Worm (Caenorhabditis elegans) whole organism, mixed stage, embryonic: ENCODE data around the gene sulp-5.

ENCODE experiments used
- M03D4.4 ChIP-seq: sonication (generic microtip); optimal IDR thresholded peaks from 2 replicates; lab custom pipeline; 2017; ENCODE audit warnings: mild to moderate bottlenecking, missing genetic modification characterization, missing compliant biosample characterization
- bed-3 ChIP-seq: fragments of 200-800 bp; sonication (Bioruptor generic); optimal IDR thresholded peaks from 3 replicates; lab custom pipeline; 2018; ENCODE audit warnings: mild to moderate bottlenecking, missing genetic modification characterization, moderate library complexity, missing compliant biosample characterization
- ceh-43 ChIP-seq: fragments of 200-800 bp; sonication (Bioruptor generic); optimal IDR thresholded peaks from 2 replicates; lab custom pipeline; 2018; ENCODE audit warnings: mild to moderate bottlenecking, missing genetic modification characterization, moderate library complexity, missing compliant biosample characterization
- ceh-83 ChIP-seq: fragments of 200-800 bp; sonication (Bioruptor generic); optimal IDR thresholded peaks from 2 replicates; lab custom pipeline; 2018; ENCODE audit warnings: mild to moderate bottlenecking, missing genetic modification characterization, missing compliant biosample characterization
- ces-1 ChIP-seq: fragments of 150-350 bp; optimal IDR thresholded peaks from 2 replicates; lab custom pipeline; 2014; ENCODE audit warnings: missing biosample characterization, missing genetic modification reagents, missing genetic modification characterization
- cnd-1 ChIP-seq: fragments of 200-800 bp; sonication (Bioruptor generic); optimal IDR thresholded peaks from 2 replicates; lab custom pipeline; 2018; ENCODE audit warnings: mild to moderate bottlenecking, missing genetic modification characterization, missing compliant biosample characterization
- drap-1 ChIP-seq: fragments of 200-800 bp; sonication (Bioruptor generic); optimal IDR thresholded peaks from 3 replicates; lab custom pipeline; 2018; ENCODE audit warnings: mild to moderate bottlenecking, missing genetic modification characterization, missing compliant biosample characterization
- elt-1 ChIP-seq: sonication (generic microtip); optimal IDR thresholded peaks from 2 replicates; lab custom pipeline; 2017; ENCODE audit warnings: missing genetic modification characterization, mild to moderate bottlenecking, missing compliant biosample characterization, antibody characterized with exemption, moderate library complexity, borderline replicate concordance; ENCODE audit not compliant: insufficient read depth
- elt-3 ChIP-seq: fragments of 150-350 bp; optimal IDR thresholded peaks from 2 replicates; lab custom pipeline; 2014; ENCODE audit warnings: missing biosample characterization, missing genetic modification characterization
- flh-1 ChIP-seq: fragments of 200-800 bp; sonication (Bioruptor generic); optimal IDR thresholded peaks from 2 replicates; lab custom pipeline; 2018; ENCODE audit warnings: mild to moderate bottlenecking, missing genetic modification characterization, moderate library complexity, missing compliant biosample characterization
- ham-2 ChIP-seq: fragments of 200-800 bp; sonication (Bioruptor generic); optimal IDR thresholded peaks from 2 replicates; lab custom pipeline; 2018; ENCODE audit warnings: mild to moderate bottlenecking, missing genetic modification characterization, missing compliant biosample characterization
- lin-13 ChIP-seq: fragments of 150-350 bp; optimal IDR thresholded peaks from 2 replicates; lab custom pipeline; 2014; ENCODE audit warnings: missing biosample characterization, missing genetic modification characterization
- lin-32 ChIP-seq: fragments of 200-800 bp; sonication (Bioruptor generic); optimal IDR thresholded peaks from 2 replicates; lab custom pipeline; 2018; ENCODE audit warnings: mild to moderate bottlenecking, missing genetic modification characterization, missing compliant biosample characterization
- mab-5 ChIP-seq: fragments of 150-350 bp; optimal IDR thresholded peaks from 2 replicates; lab custom pipeline; 2014; ENCODE audit warnings: missing biosample characterization, missing genetic modification characterization
- mep-1 ChIP-seq: fragments of 150-350 bp; optimal IDR thresholded peaks from 2 replicates; lab custom pipeline; 2017; ENCODE audit warnings: missing biosample characterization, missing genetic modification reagents, missing genetic modification characterization, inconsistent platforms
- mls-2 ChIP-seq: sonication (generic microtip); optimal IDR thresholded peaks from 2 replicates; lab custom pipeline; 2016; ENCODE audit warnings: mild to moderate bottlenecking, missing genetic modification characterization, moderate library complexity, missing compliant biosample characterization
- nhr-12 ChIP-seq: fragments of 150-350 bp; optimal IDR thresholded peaks from 2 replicates; lab custom pipeline; 2014; ENCODE audit warnings: missing biosample characterization, missing genetic modification characterization
- nhr-2 ChIP-seq: fragments of 150-350 bp; optimal IDR thresholded peaks from 2 replicates; lab custom pipeline; 2014; ENCODE audit warnings: missing biosample characterization, missing genetic modification characterization
- nhr-237 ChIP-seq: fragments of 150-350 bp; optimal IDR thresholded peaks from 2 replicates; lab custom pipeline; 2014; ENCODE audit warnings: missing biosample characterization, missing genetic modification characterization
- nhr-28 ChIP-seq: fragments of 150-350 bp; optimal IDR thresholded peaks from 2 replicates; lab custom pipeline; 2014; ENCODE audit warnings: missing biosample characterization, missing genetic modification characterization
- nhr-76 ChIP-seq: sonication (generic microtip); optimal IDR thresholded peaks from 2 replicates; lab custom pipeline; 2017; ENCODE audit warnings: missing biosample characterization, missing genetic modification characterization
- pha-4 ChIP-seq: fragments of 150-350 bp; optimal IDR thresholded peaks from 2 replicates; lab custom pipeline; 2018; ENCODE audit warnings: missing biosample characterization, missing genetic modification reagents, missing genetic modification characterization
- sem-2 ChIP-seq: fragments of 200-800 bp; sonication (Bioruptor generic); optimal IDR thresholded peaks from 2 replicates; lab custom pipeline; 2018; ENCODE audit warnings: mild to moderate bottlenecking, missing genetic modification characterization, missing compliant biosample characterization
- snpc-4 ChIP-seq: fragments of 150-350 bp; optimal IDR thresholded peaks from 2 replicates; lab custom pipeline; 2014; ENCODE audit warnings: missing biosample characterization, missing genetic modification characterization
- sptf-1 ChIP-seq: sonication (generic microtip); optimal IDR thresholded peaks from 2 replicates; lab custom pipeline; 2017; ENCODE audit warnings: mild to moderate bottlenecking, missing genetic modification characterization, moderate library complexity, missing compliant biosample characterization
- tbx-8 ChIP-seq: fragments of 200-800 bp; sonication (Bioruptor generic); optimal IDR thresholded peaks from 2 replicates; lab custom pipeline; 2018; ENCODE audit warnings: mild to moderate bottlenecking, missing genetic modification characterization, moderate library complexity, missing compliant biosample characterization
- unc-120 ChIP-seq: sonication (generic microtip); optimal IDR thresholded peaks from 2 replicates; lab custom pipeline; 2017; ENCODE audit warnings: missing genetic modification characterization, missing compliant biosample characterization; ENCODE audit not compliant: poor library complexity, severe bottlenecking
- unc-62 ChIP-seq: fragments of 150-350 bp; optimal IDR thresholded peaks from 2 replicates; lab custom pipeline; 2014; ENCODE audit warnings: missing biosample characterization, missing genetic modification reagents, missing genetic modification characterization
- zip-8 ChIP-seq: fragments of 150-350 bp; optimal IDR thresholded peaks from 2 replicates; lab custom pipeline; 2014; ENCODE audit warnings: missing biosample characterization, missing genetic modification characterization
- ztf-11 ChIP-seq: fragments of 150-350 bp; optimal IDR thresholded peaks from 2 replicates; lab custom pipeline; 2014; ENCODE audit warnings: missing biosample characterization, missing genetic modification characterization

The sulp-5 gene

DNA sequence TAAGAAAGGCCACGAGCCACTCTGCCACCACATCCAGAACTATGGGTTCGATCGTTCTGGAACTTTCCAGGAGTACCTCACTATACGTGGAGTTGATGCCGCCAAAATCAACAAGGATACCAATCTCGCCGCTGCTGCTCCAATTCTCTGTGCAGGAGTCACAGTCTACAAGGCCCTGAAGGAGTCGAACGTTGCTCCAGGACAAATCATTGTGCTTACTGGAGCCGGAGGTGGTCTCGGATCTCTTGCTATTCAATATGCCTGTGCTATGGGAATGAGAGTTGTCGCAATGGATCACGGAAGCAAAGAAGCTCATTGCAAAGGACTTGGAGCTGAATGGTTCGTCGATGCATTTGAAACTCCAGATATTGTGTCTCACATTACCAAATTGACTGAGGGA lies 8.8 kb downstream of the sulp-5 start:
- TF ChIP-seq nhr-2 (tag; lab: Kevin White, UChicago) (no peak), ceh-83 (GFP tag; lab: Kevin White, UChicago) (no peak), elt-1 (tag; lab: Kevin White, UChicago) (no peak), mep-1 (tag; lab: Kevin White, UChicago) (no peak), M03D4.4 (tag; lab: Kevin White, UChicago) (no peak), nhr-237 (tag; lab: Kevin White, UChicago) (no peak), pha-4 (tag; lab: Kevin White, UChicago) (no peak), ceh-43 (GFP tag; lab: Kevin White, UChicago) (no peak)
- TF ChIP-seq, all 35 proteins: peak for 0

DNA sequence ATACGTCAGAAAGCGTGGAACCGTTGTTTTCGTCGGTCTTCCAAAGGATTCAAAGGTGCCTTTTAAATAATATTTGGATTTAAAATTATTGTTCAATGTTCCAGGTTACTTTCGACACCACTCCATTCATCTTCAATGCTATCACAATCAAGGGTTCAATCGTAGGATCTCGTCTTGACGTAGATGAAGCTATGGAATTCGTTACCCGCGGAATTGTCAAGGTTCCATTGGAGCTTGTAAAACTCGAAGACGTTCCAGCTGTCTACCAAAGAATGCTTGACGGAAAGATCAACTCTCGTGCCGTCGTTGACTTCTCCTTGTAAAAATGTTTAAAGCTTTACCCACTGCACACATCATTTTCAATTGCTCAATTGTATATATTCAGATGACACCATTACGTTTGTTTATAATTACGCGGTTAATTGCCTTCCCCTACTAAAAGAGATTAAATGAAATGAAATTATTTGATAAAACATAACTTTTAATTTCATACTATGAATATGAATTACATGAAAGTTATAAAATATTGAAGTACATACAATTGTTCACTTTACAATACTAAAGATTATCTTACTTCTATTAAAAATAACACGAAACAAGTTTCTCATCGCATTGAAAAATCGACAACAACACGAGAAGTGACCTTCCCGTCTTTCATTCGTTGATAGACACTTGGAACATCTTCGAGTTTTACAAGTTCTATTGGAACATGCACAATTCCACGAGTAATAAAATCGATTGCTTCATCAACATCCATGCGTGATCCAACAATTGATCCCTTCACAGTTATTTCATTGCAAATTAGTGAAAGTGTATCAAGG lies 9.5 kb downstream of the sulp-5 start:
- no peak for TF ChIP-seq tbx-8
- no peak for TF ChIP-seq lin-13 (tag; lab: Kevin White, UChicago)

DNA sequence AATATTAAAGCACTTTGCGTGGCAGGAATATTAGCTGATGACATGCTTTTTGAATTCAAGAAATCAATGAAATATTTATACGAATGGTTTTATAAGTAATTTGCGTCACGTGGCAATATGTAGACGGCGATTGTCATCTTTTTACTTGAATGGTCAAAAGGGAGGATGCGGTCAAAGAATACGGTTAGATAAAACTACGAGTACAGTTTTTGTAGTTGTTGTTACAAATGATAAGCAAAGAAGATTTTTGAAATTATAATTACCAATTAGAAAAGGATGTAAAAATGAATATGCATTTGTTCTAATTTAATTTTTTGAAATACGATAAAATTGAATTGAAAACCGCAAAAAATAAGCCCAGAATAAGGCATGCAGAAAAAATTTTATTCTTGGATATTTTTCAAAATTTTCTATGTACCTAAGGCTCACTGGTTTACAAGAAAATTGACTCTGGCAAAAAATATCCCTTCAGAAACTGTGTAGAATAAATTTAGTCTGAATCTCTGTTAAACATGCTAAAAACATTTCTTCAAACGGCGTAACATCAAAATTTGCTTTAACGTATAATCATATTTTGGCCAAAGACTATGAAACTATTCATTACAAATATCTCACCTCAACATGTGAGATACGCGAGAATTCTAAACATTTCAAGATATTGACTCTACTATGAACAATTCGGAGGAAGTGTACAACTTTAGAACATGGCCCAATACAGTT lies 11.5 kb downstream of the sulp-5 start, which contains the start of the genes sodh-2 and srx-76:
Gene sodh-2, minus strand, starts transcription at position 101 of the 720 bp plus-strand sequence.
Gene srx-76, plus strand, starts transcription at position 670 of the 720 bp plus-strand sequence.
- TF ChIP-seq M03D4.4 (tag; lab: Kevin White, UChicago) (no peak), unc-120 (no peak), flh-1 (no peak), cnd-1 (tag; lab: Kevin White, UChicago) (no peak), sem-2 (GFP tag; lab: Kevin White, UChicago) (no peak), nhr-76 (tag; lab: Kevin White, UChicago) (no peak)

DNA sequence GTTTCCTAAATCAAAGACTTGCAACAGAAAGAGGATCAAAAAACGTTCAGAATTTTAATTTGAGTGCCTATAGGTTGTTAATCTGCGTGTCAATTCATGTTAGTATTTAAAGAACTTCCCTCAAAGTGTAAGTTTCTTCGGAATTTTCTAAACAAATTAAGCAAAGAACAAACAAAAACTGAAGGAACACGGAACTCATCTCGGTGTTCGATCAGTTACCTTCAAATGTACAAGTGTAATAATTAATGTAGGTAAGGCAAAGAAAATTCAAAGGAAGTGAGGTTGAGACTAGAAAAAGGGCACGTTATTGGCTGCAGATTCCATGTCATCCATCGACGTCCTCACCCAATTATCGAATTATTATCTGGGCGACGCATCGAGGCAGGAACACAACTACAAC lies 14.1 kb downstream of the sulp-5 start, which contains the start of gene K12G11.6:
Gene K12G11.6, plus strand, starts transcription at position 357 of the 400 bp plus-strand sequence.
- TF ChIP-seq flh-1 (no peak), nhr-237 (tag; lab: Kevin White, UChicago) (no peak), bed-3 (GFP tag; lab: Kevin White, UChicago) (no peak), nhr-12 (tag; lab: Kevin White, UChicago) (no peak), snpc-4 (no peak)

DNA sequence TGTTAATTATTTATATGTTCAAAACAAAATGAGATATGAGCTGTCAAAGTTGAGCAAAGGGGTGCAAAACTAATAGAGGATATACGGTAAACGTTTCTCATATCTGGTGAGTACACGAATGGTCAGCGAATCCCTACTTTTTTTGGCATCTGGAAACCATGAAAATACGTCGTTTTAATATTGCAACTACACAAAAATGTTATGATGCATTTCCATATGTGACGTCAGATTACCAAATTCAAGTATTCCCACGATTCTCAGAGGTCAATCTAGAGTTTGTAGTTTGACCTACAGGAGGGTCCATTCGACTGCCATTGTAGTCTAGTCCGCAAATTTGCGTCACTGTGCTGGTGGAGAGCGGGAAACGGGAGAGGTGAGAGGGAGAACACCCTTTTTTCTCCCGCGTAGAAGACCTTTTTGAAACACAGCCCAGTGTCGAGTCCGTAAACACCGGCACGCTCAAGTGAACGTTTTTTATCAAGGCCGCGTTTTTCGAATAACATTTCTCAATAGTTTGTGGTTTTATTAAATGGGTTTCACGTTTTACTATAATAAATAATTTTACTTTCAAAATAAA lies 16.6 kb downstream of the sulp-5 start:
- TF ChIP-seq snpc-4 (no peak), nhr-76 (tag; lab: Kevin White, UChicago) (no peak), ham-2 (no peak), bed-3 (GFP tag; lab: Kevin White, UChicago) (no peak), mep-1 (tag; lab: Kevin White, UChicago) (peak; percentile 50), mls-2 (tag; lab: Kevin White, UChicago) (no peak), drap-1 (GFP tag; lab: Kevin White, UChicago) (no peak), unc-62 (GFP tag; lab: Kevin White, UChicago) (no peak), nhr-12 (tag; lab: Kevin White, UChicago) (peak; percentile 32), lin-32 (no peak), ces-1 (GFP tag; lab: Kevin White, UChicago) (no peak), nhr-28 (tag; lab: Kevin White, UChicago) (no peak), sptf-1 (tag; lab: Kevin White, UChicago) (no peak), cnd-1 (tag; lab: Kevin White, UChicago) (no peak), zip-8 (tag; lab: Kevin White, UChicago) (no peak), elt-1 (tag; lab: Kevin White, UChicago) (no peak), lin-13 (tag; lab: Kevin White, UChicago) (peak; percentile 25), mab-5 (tag; lab: Kevin White, UChicago) (no peak), elt-3 (no peak), ztf-11 (tag; lab: Kevin White, UChicago) (no peak)
- TF ChIP-seq, all 35 proteins: peak for 3
